Fruit fly (Drosophila melanogaster): ENCODE data around the gene Tgt.

DNA sequence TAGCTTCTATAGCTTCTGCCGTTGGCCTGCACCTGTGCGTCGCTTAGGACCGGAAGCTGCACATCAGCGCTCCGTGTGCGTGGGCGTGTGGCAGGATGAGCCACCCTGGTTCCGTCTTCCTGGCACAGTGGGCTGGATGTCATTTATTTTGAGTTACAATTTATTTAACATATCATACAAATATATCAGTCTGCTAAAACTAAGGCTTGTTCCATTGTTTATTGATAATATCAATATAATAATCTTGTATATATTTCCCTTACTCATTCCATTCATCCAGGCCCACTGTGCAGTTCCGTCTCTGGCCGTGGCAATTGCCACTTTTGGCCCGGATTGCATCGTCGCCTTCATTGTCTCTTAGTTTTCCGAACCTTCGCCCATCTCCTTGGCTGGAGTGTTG lies 30.6 kb downstream of the Tgt start:
- no peak for TF ChIP-seq br (GFP tag; optimal IDR thresholded peaks at IDR 0.05)
- TF ChIP-seq Myc (optimal IDR thresholded peaks at IDR 0.05), result no peak
- TF ChIP-seq h (GFP tag; optimal IDR thresholded peaks at IDR 0.05), result no peak
- no peak for TF ChIP-seq N (GFP tag; optimal IDR thresholded peaks at IDR 0.05)
- no peak for TF ChIP-seq Abd-B (GFP tag; optimal IDR thresholded peaks at IDR 0.05)
- no peak for TF ChIP-seq lola (GFP tag; optimal IDR thresholded peaks at IDR 0.05)
- TF ChIP-seq foxo (GFP tag; optimal IDR thresholded peaks at IDR 0.05), result no peak
- TF ChIP-seq HLH106 (tag; optimal IDR thresholded peaks at IDR 0.05), result no peak
- TF ChIP-seq dsf (GFP tag; optimal IDR thresholded peaks at IDR 0.05; ENCODE audit: borderline replicate concordance), result no peak
- TF ChIP-seq psq (GFP tag; optimal IDR thresholded peaks at IDR 0.05), result no peak
- no peak for TF ChIP-seq Jra (GFP tag; optimal IDR thresholded peaks at IDR 0.05)
- no peak for TF ChIP-seq Vsx2 (GFP tag; optimal IDR thresholded peaks at IDR 0.05; ENCODE audit: partially characterized antibody)
